Fruit fly (Drosophila melanogaster) whole organism, embryonic: ENCODE results near the gene CG34427.

Experiments
- Ada2b ChIP-seq: fragments of 200-800 bp; sonication (Bioruptor generic); IDR thresholded peaks from 2 replicates; pipeline ENCODE4 v1.3.6; 2022; ENCODE audit warnings: missing biosample characterization, missing genetic modification characterization
- Atf3 ChIP-seq: fragments of 200-800 bp; sonication (Bioruptor generic); optimal IDR thresholded peaks from 3 replicates; lab custom pipeline; 2016; ENCODE audit warnings: missing biosample characterization, missing genetic modification characterization
- CG10654 ChIP-seq: fragments of 200-800 bp; sonication (Bioruptor generic); optimal IDR thresholded peaks from 2 replicates; lab custom pipeline; 2016; ENCODE audit warnings: missing biosample characterization, missing genetic modification characterization
- CG12769 ChIP-seq: fragments of 200-800 bp; sonication (Bioruptor generic); optimal IDR thresholded peaks from 2 replicates; lab custom pipeline; 2019; ENCODE audit warnings: missing biosample characterization, mild to moderate bottlenecking, missing genetic modification characterization, moderate library complexity
- CG13296 ChIP-seq: fragments of 200-800 bp; sonication (Bioruptor generic); optimal IDR thresholded peaks from 3 replicates; lab custom pipeline; 2018; ENCODE audit warnings: missing biosample characterization, mild to moderate bottlenecking, missing genetic modification characterization
- CG15073 ChIP-seq: fragments of 200-800 bp; sonication (Bioruptor generic); optimal IDR thresholded peaks from 2 replicates; lab custom pipeline; 2016; ENCODE audit warnings: missing biosample characterization, missing genetic modification characterization
- CG15514 ChIP-seq: fragments of 200-800 bp; sonication (Bioruptor generic); optimal IDR thresholded peaks from 3 replicates; lab custom pipeline; 2017; ENCODE audit warnings: missing biosample characterization, missing genetic modification characterization, mild to moderate bottlenecking, moderate library complexity, missing genetic modification reagents
- CG1647 ChIP-seq: fragments of 200-800 bp; sonication (Bioruptor generic); optimal IDR thresholded peaks from 3 replicates; lab custom pipeline; 2016; ENCODE audit warnings: missing biosample characterization, missing genetic modification characterization
- CG16863 ChIP-seq: fragments of 200-800 bp; sonication (Bioruptor generic); optimal IDR thresholded peaks from 3 replicates; lab custom pipeline; 2016; ENCODE audit warnings: missing biosample characterization, missing genetic modification characterization
- CG17612 ChIP-seq: fragments of 200-800 bp; sonication (Bioruptor generic); IDR thresholded peaks from 2 replicates; pipeline ENCODE4 v1.3.6; 2022; ENCODE audit warnings: missing biosample characterization, missing genetic modification characterization
- CG17912 ChIP-seq: fragments of 200-800 bp; sonication (Bioruptor generic); optimal IDR thresholded peaks from 2 replicates; lab custom pipeline; 2018; ENCODE audit warnings: missing biosample characterization, mild to moderate bottlenecking, missing genetic modification characterization
- CG1792 ChIP-seq: fragments of 200-800 bp; sonication (Bioruptor generic); optimal IDR thresholded peaks from 2 replicates; lab custom pipeline; 2016; ENCODE audit warnings: missing biosample characterization, missing genetic modification characterization
- CG2678 ChIP-seq: fragments of 200-800 bp; sonication (Bioruptor generic); optimal IDR thresholded peaks from 3 replicates; lab custom pipeline; 2019; ENCODE audit warnings: missing biosample characterization, mild to moderate bottlenecking, missing genetic modification characterization, moderate library complexity
- CG34422 ChIP-seq: fragments of 200-800 bp; sonication (Bioruptor generic); IDR thresholded peaks from 3 replicates; pipeline ENCODE4 v1.3.6; 2022; ENCODE audit warnings: missing biosample characterization, missing genetic modification characterization
- CG4820 ChIP-seq: fragments of 200-800 bp; sonication (Bioruptor generic); optimal IDR thresholded peaks from 3 replicates; lab custom pipeline; 2016; ENCODE audit warnings: missing biosample characterization, missing genetic modification characterization
- CG7745 ChIP-seq: fragments of 200-800 bp; sonication (Bioruptor generic); optimal IDR thresholded peaks from 2 replicates; lab custom pipeline; 2018; ENCODE audit warnings: missing biosample characterization, mild to moderate bottlenecking, missing genetic modification characterization, moderate library complexity
- CG7786 ChIP-seq: fragments of 200-800 bp; sonication (Bioruptor generic); optimal IDR thresholded peaks from 2 replicates; lab custom pipeline; 2016; ENCODE audit warnings: missing biosample characterization, missing genetic modification characterization
- CG7928 ChIP-seq: fragments of 200-800 bp; sonication (Bioruptor generic); optimal IDR thresholded peaks from 2 replicates; lab custom pipeline; 2017; ENCODE audit warnings: missing biosample characterization, mild to moderate bottlenecking, missing genetic modification characterization
- CG9215 ChIP-seq: fragments of 200-800 bp; sonication (Bioruptor generic); IDR thresholded peaks from 2 replicates; pipeline ENCODE4 v1.3.6; 2022; ENCODE audit warnings: missing biosample characterization, missing genetic modification characterization
- CG9797 ChIP-seq: fragments of 200-800 bp; sonication (Bioruptor generic); optimal IDR thresholded peaks from 3 replicates; lab custom pipeline; 2018; ENCODE audit warnings: missing biosample characterization, mild to moderate bottlenecking, missing genetic modification characterization
- Doc2 ChIP-seq: fragments of 200-800 bp; sonication (Bioruptor generic); IDR thresholded peaks from 2 replicates; pipeline ENCODE4 v1.3.6; 2022; ENCODE audit warnings: missing biosample characterization, missing genetic modification characterization
- Doc3 ChIP-seq: fragments of 200-800 bp; sonication (Bioruptor generic); IDR thresholded peaks from 3 replicates; pipeline ENCODE4 v1.3.6; 2022; ENCODE audit warnings: missing biosample characterization, missing genetic modification characterization; ENCODE audit not compliant: partially characterized antibody
- ERR ChIP-seq: fragments of 200-800 bp; sonication (Bioruptor generic); optimal IDR thresholded peaks from 2 replicates; lab custom pipeline; 2016; ENCODE audit warnings: missing biosample characterization, missing genetic modification characterization
- Mes4 ChIP-seq: fragments of 200-800 bp; sonication (Bioruptor generic); optimal IDR thresholded peaks from 2 replicates; lab custom pipeline; 2016; ENCODE audit warnings: missing biosample characterization, missing genetic modification characterization
- Oaz ChIP-seq: fragments of 200-800 bp; sonication (Bioruptor generic); IDR thresholded peaks from 2 replicates; pipeline ENCODE4 v1.3.6; 2022; ENCODE audit warnings: missing biosample characterization, missing genetic modification characterization
- ato ChIP-seq: fragments of 200-800 bp; sonication (Bioruptor generic); IDR thresholded peaks from 2 replicates; pipeline ENCODE4 v1.3.6; 2022; ENCODE audit warnings: missing biosample characterization, missing genetic modification characterization; ENCODE audit not compliant: partially characterized antibody
- bigmax ChIP-seq: fragments of 200-800 bp; sonication (Bioruptor generic); optimal IDR thresholded peaks from 2 replicates; lab custom pipeline; 2018; ENCODE audit warnings: missing biosample characterization, mild to moderate bottlenecking, missing genetic modification characterization
- bsh ChIP-seq, 2 experiments: fragments of 200-800 bp; sonication (Bioruptor generic); optimal IDR thresholded peaks; 2 replicates each; lab custom pipeline; 2017 to 2018; ENCODE audit warnings: mild to moderate bottlenecking in 2 of 2, missing biosample characterization in 2 of 2, missing genetic modification characterization in 2 of 2, moderate library complexity in 1 of 2
- dan ChIP-seq: fragments of 200-800 bp; sonication (Bioruptor generic); IDR thresholded peaks from 2 replicates; pipeline ENCODE4 v1.3.6; 2022; ENCODE audit warnings: missing biosample characterization, missing genetic modification characterization
- ewg ChIP-seq: fragments of 200-800 bp; sonication (Bioruptor generic); optimal IDR thresholded peaks from 3 replicates; lab custom pipeline; 2017; ENCODE audit warnings: mild to moderate bottlenecking, missing biosample characterization, missing genetic modification reagents, missing genetic modification characterization
- eyg ChIP-seq: fragments of 200-800 bp; sonication (Bioruptor generic); optimal IDR thresholded peaks from 3 replicates; lab custom pipeline; 2016; ENCODE audit warnings: missing biosample characterization, missing genetic modification characterization
- fd3F ChIP-seq: fragments of 200-800 bp; sonication (Bioruptor generic); optimal IDR thresholded peaks from 2 replicates; lab custom pipeline; 2018; ENCODE audit warnings: missing biosample characterization, mild to moderate bottlenecking, missing genetic modification characterization, moderate library complexity
- ftz-f1 ChIP-seq: fragments of 200-800 bp; sonication (Bioruptor generic); optimal IDR thresholded peaks from 2 replicates; lab custom pipeline; 2016; ENCODE audit warnings: missing biosample characterization, missing genetic modification characterization
- fu2 ChIP-seq: fragments of 200-800 bp; sonication (Bioruptor generic); optimal IDR thresholded peaks from 2 replicates; lab custom pipeline; 2016; ENCODE audit warnings: missing biosample characterization, missing genetic modification characterization
- gsb-n ChIP-seq: fragments of 200-800 bp; sonication (Bioruptor generic); optimal IDR thresholded peaks from 3 replicates; lab custom pipeline; 2018; ENCODE audit warnings: missing biosample characterization, mild to moderate bottlenecking, missing genetic modification characterization
- hb ChIP-seq: fragments of 200-800 bp; sonication (Bioruptor generic); IDR thresholded peaks from 3 replicates; pipeline ENCODE4 v1.3.6; 2022; ENCODE audit warnings: missing biosample characterization, missing genetic modification characterization; ENCODE audit not compliant: partially characterized antibody
- kah ChIP-seq: fragments of 200-800 bp; sonication (Bioruptor generic); optimal IDR thresholded peaks from 2 replicates; lab custom pipeline; 2018; ENCODE audit warnings: missing biosample characterization, mild to moderate bottlenecking, missing genetic modification characterization
- mam ChIP-seq: fragments of 200-800 bp; sonication (Bioruptor generic); optimal IDR thresholded peaks from 3 replicates; lab custom pipeline; 2016; ENCODE audit warnings: missing biosample characterization, missing genetic modification characterization
- nerfin-1 ChIP-seq: fragments of 200-800 bp; sonication (Bioruptor generic); optimal IDR thresholded peaks from 3 replicates; lab custom pipeline; 2019; ENCODE audit warnings: missing biosample characterization, mild to moderate bottlenecking, missing genetic modification characterization, moderate library complexity
- peb ChIP-seq: fragments of 200-800 bp; sonication (Bioruptor generic); IDR thresholded peaks from 2 replicates; pipeline ENCODE4 v1.3.6; 2022; ENCODE audit warnings: missing biosample characterization, missing genetic modification characterization
- prd ChIP-seq, 3 experiments: fragments of >200 bp in 2 of 3; fragments of 200-800 bp in 1 of 3; sonication (Bioruptor generic) in 1 of 3; optimal IDR thresholded peaks in 2 of 3; IDR thresholded peaks in 1 of 3; 2 replicates in 2 of 3; 3 replicates in 1 of 3; pipeline versions ENCODE4 v1.3.6 to Lab custom; 2017 to 2022; ENCODE audit warnings: missing biosample characterization in 1 of 3, missing genetic modification characterization in 1 of 3
- run ChIP-seq: fragments of 200-800 bp; sonication (Bioruptor generic); optimal IDR thresholded peaks from 3 replicates; lab custom pipeline; 2018; ENCODE audit warnings: missing biosample characterization, mild to moderate bottlenecking, missing genetic modification characterization
- seq ChIP-seq: fragments of 200-800 bp; sonication (Bioruptor generic); IDR thresholded peaks from 2 replicates; pipeline ENCODE4 v1.3.6; 2022; ENCODE audit warnings: missing biosample characterization, missing genetic modification characterization
- slp2 ChIP-seq: fragments of 200-800 bp; sonication (Bioruptor generic); optimal IDR thresholded peaks from 2 replicates; lab custom pipeline; 2016; ENCODE audit warnings: missing biosample characterization, missing genetic modification characterization
- sna ChIP-seq: fragments of 200-800 bp; sonication (Bioruptor generic); IDR thresholded peaks from 2 replicates; pipeline ENCODE4 v1.3.6; 2022; ENCODE audit warnings: missing biosample characterization, missing genetic modification characterization; ENCODE audit not compliant: partially characterized antibody
- sob ChIP-seq: fragments of 200-800 bp; sonication (Bioruptor generic); IDR thresholded peaks from 2 replicates; pipeline ENCODE4 v1.3.6; 2022; ENCODE audit warnings: missing biosample characterization, missing genetic modification characterization
- tna ChIP-seq: fragments of 200-800 bp; sonication (Bioruptor generic); IDR thresholded peaks from 2 replicates; pipeline ENCODE4 v1.3.6; 2022; ENCODE audit warnings: missing biosample characterization, missing genetic modification characterization; ENCODE audit not compliant: partially characterized antibody
- trem ChIP-seq: fragments of 200-800 bp; optimal IDR thresholded peaks from 3 replicates; lab custom pipeline; 2019; ENCODE audit warnings: missing biosample characterization, mild to moderate bottlenecking, missing genetic modification characterization, moderate library complexity
- vvl ChIP-seq: fragments of 200-800 bp; sonication (Bioruptor generic); IDR thresholded peaks from 2 replicates; pipeline ENCODE4 v1.3.6; 2022; ENCODE audit warnings: missing biosample characterization, missing genetic modification characterization

The CG34427 gene

dm6 chr3L:8839563-8840425 is 35.2 kb downstream of the CG34427 start (continued):
- TF ChIP-seq kah (no peak), Doc3 (GFP tag; lab: Robert Waterston, UW) (no peak), hb (GFP tag; lab: Robert Waterston, UW) (no peak), Ada2b (GFP tag; lab: Robert Waterston, UW) (no peak), CG34422 (no peak), run (tag; lab: Kevin White, UChicago) (no peak), eyg (GFP tag; lab: Kevin White, UChicago) (no peak), CG15514 (GFP tag; lab: Kevin White, UChicago) (no peak), peb (GFP tag; lab: Robert Waterston, UW) (no peak), ato (no peak), ERR (GFP tag; lab: Kevin White, UChicago) (no peak), gsb-n (peak; percentile 35), vvl (no peak), CG4820 (GFP tag; lab: Kevin White, UChicago) (peak; percentile 19), CG7745 (peak; percentile 78), prd (optimal IDR thresholded peaks at IDR 0.05; lab: Kevin White, UChicago) (no peak), prd (GFP tag; IDR thresholded peaks at IDR 0.05; lab: Robert Waterston, UW) (no peak; the same call in 2 of the 3 replicates), ftz-f1 (no peak), trem (tag; lab: Kevin White, UChicago) (no peak), CG7786 (GFP tag; lab: Kevin White, UChicago) (no peak), sob (GFP tag; lab: Robert Waterston, UW) (no peak), CG2678 (peak; percentile 20), ewg (GFP tag; lab: Kevin White, UChicago) (no peak), CG13296 (no peak), CG17612 (GFP tag; lab: Robert Waterston, UW) (no peak), CG16863 (GFP tag; lab: Kevin White, UChicago) (no peak), CG15073 (GFP tag; lab: Kevin White, UChicago) (no peak), CG1792 (GFP tag; lab: Kevin White, UChicago) (no peak), bigmax (GFP tag; lab: Kevin White, UChicago) (no peak), fu2 (no peak), bsh (GFP tag; optimal IDR thresholded peaks at IDR 0.05; lab: Kevin White, UChicago) (peak in 1 of 2 experiments; percentile 17), dan (GFP tag; lab: Robert Waterston, UW) (no peak), slp2 (GFP tag; lab: Kevin White, UChicago) (no peak), CG12769 (tag; lab: Kevin White, UChicago) (no peak), tna (GFP tag; lab: Robert Waterston, UW) (no peak), CG9797 (no peak), Mes4 (GFP tag; lab: Kevin White, UChicago) (no peak), CG9215 (GFP tag; lab: Robert Waterston, UW) (no peak), sna (GFP tag; lab: Robert Waterston, UW) (no peak), Atf3 (no peak), CG10654 (GFP tag; lab: Kevin White, UChicago) (no peak), CG17912 (GFP tag; lab: Kevin White, UChicago) (no peak), mam (GFP tag; lab: Kevin White, UChicago) (no peak), CG1647 (GFP tag; lab: Kevin White, UChicago) (no peak), nerfin-1 (tag; lab: Kevin White, UChicago) (no peak), CG7928 (no peak), fd3F (GFP tag; lab: Kevin White, UChicago) (no peak), seq (GFP tag; lab: Robert Waterston, UW) (no peak), Doc2 (GFP tag; lab: Robert Waterston, UW) (no peak), Oaz (GFP tag; lab: Robert Waterston, UW) (no peak)
